Fruit fly (Drosophila melanogaster) whole organism, adult: ENCODE data around the gene Dhdds.

Experiments
- CG11617 ChIP-seq: fragments of 200-800 bp; sonication (Bioruptor generic); optimal IDR thresholded peaks from 2 replicates; lab custom pipeline; 2017; ENCODE audit warnings: mild to moderate bottlenecking, missing biosample characterization, missing genetic modification reagents, missing genetic modification characterization
- CG12768 ChIP-seq: fragments of 200-800 bp; sonication (Bioruptor generic); optimal IDR thresholded peaks from 2 replicates; lab custom pipeline; 2017; ENCODE audit warnings: missing biosample characterization, missing genetic modification characterization, mild to moderate bottlenecking, moderate library complexity, missing genetic modification reagents
- CG14711 ChIP-seq: fragments of 200-800 bp; sonication (Bioruptor generic); optimal IDR thresholded peaks from 2 replicates; lab custom pipeline; 2018; ENCODE audit warnings: missing biosample characterization, mild to moderate bottlenecking, missing genetic modification characterization, moderate library complexity
- CG33017 ChIP-seq: fragments of 200-800 bp; sonication (Bioruptor generic); optimal IDR thresholded peaks from 2 replicates; lab custom pipeline; 2018; ENCODE audit warnings: missing biosample characterization, mild to moderate bottlenecking, missing genetic modification characterization, moderate library complexity
- CG5204 ChIP-seq: fragments of 200-800 bp; sonication (Bioruptor generic); optimal IDR thresholded peaks from 2 replicates; lab custom pipeline; 2016; ENCODE audit warnings: missing biosample characterization, missing genetic modification characterization
- CG7045 ChIP-seq: fragments of 200-800 bp; sonication (Bioruptor generic); optimal IDR thresholded peaks from 2 replicates; lab custom pipeline; 2017; ENCODE audit warnings: missing biosample characterization, mild to moderate bottlenecking, missing genetic modification characterization
- CG7101 ChIP-seq: fragments of 200-800 bp; sonication (Bioruptor generic); optimal IDR thresholded peaks from 2 replicates; lab custom pipeline; 2018; ENCODE audit warnings: missing biosample characterization, mild to moderate bottlenecking, missing genetic modification characterization, moderate library complexity
- Clk ChIP-seq: fragments of 200-800 bp; sonication (Bioruptor generic); optimal IDR thresholded peaks from 2 replicates; lab custom pipeline; 2017; ENCODE audit warnings: missing biosample characterization, missing genetic modification characterization
- Crg-1 ChIP-seq: fragments of 200-800 bp; sonication (Bioruptor generic); optimal IDR thresholded peaks from 2 replicates; lab custom pipeline; 2016; ENCODE audit warnings: missing biosample characterization, missing genetic modification characterization
- Hr96 ChIP-seq: fragments of 200-800 bp; sonication (Bioruptor generic); optimal IDR thresholded peaks from 2 replicates; lab custom pipeline; 2016; ENCODE audit warnings: missing biosample characterization, missing genetic modification characterization
- Mnt ChIP-seq: fragments of 200-800 bp; sonication (Bioruptor generic); optimal IDR thresholded peaks from 2 replicates; lab custom pipeline; 2016; ENCODE audit warnings: missing biosample characterization, mild to moderate bottlenecking, missing genetic modification characterization
- bab1 ChIP-seq: fragments of 200-800 bp; sonication (Bioruptor generic); optimal IDR thresholded peaks from 3 replicates; lab custom pipeline; 2019; ENCODE audit warnings: missing biosample characterization, mild to moderate bottlenecking, missing genetic modification characterization, moderate library complexity
- cic ChIP-seq: fragments of 200-800 bp; sonication (Bioruptor generic); optimal IDR thresholded peaks from 2 replicates; lab custom pipeline; 2017; ENCODE audit warnings: missing biosample characterization, mild to moderate bottlenecking, missing genetic modification characterization, moderate library complexity
- cnc ChIP-seq, 2 experiments: fragments of >200 bp; optimal IDR thresholded peaks; 2 replicates each; lab custom pipeline; 2017
- kay ChIP-seq: fragments of 200-800 bp; sonication (Bioruptor generic); peaks from one replicate; lab custom pipeline; 2016; ENCODE audit warnings: missing biosample characterization, missing genetic modification characterization, borderline replicate concordance
- ovo ChIP-seq: fragments of 200-800 bp; sonication (Bioruptor generic); optimal IDR thresholded peaks from 2 replicates; lab custom pipeline; 2016; ENCODE audit warnings: missing biosample characterization, missing genetic modification characterization
- pad ChIP-seq: fragments of 200-800 bp; sonication (Bioruptor generic); optimal IDR thresholded peaks from 3 replicates; lab custom pipeline; 2017; ENCODE audit warnings: missing biosample characterization, missing genetic modification characterization, mild to moderate bottlenecking, moderate library complexity, missing genetic modification reagents
- tj ChIP-seq: fragments of 200-800 bp; sonication (Bioruptor generic); optimal IDR thresholded peaks from 3 replicates; lab custom pipeline; 2017; ENCODE audit warnings: missing biosample characterization, mild to moderate bottlenecking, missing genetic modification characterization, moderate library complexity
- toe ChIP-seq: fragments of 200-800 bp; sonication (Bioruptor generic); optimal IDR thresholded peaks from 2 replicates; lab custom pipeline; 2016; ENCODE audit warnings: missing biosample characterization, missing genetic modification characterization

Dhdds gene

dm6 chrX:7967052-7967847 lies 34.1 kb upstream of the Dhdds start:
- TF ChIP-seq pad (GFP tag; lab: Kevin White, UChicago) = peak; percentile 94
- no peak for TF ChIP-seq CG33017
- TF ChIP-seq CG14711 (tag; lab: Kevin White, UChicago) = no peak

dm6 chrX:7965761-7966555 lies 32.8 kb upstream of the Dhdds start:
- TF ChIP-seq tj (GFP tag; lab: Kevin White, UChicago) (peak; percentile 17), Crg-1 (GFP tag; lab: Kevin White, UChicago) (peak; percentile 7), CG7045 (peak; percentile 26), CG7101 (tag; lab: Kevin White, UChicago) (no peak), pad (GFP tag; lab: Kevin White, UChicago) (no peak), Mnt (GFP tag; lab: Kevin White, UChicago) (peak; percentile 14)

dm6 chrX:7963724-7964123 lies 30.6 kb upstream of the Dhdds start, which contains the start of gene sn:
sn (plus strand) TSS chrX:7964024.
- TF ChIP-seq kay (no peak), bab1 (GFP tag; lab: Kevin White, UChicago) (no peak), cnc (optimal IDR thresholded peaks at IDR 0.05; lab: Kevin White, UChicago) (no peak), CG5204 (no peak), Crg-1 (GFP tag; lab: Kevin White, UChicago) (no peak), CG7045 (no peak), CG12768 (GFP tag; lab: Kevin White, UChicago) (no peak), tj (GFP tag; lab: Kevin White, UChicago) (no peak), toe (GFP tag; lab: Kevin White, UChicago) (no peak), cic (GFP tag; lab: Kevin White, UChicago) (no peak), CG33017 (no peak), CG14711 (tag; lab: Kevin White, UChicago) (no peak), Clk (GFP tag; lab: Kevin White, UChicago) (no peak), Mnt (GFP tag; lab: Kevin White, UChicago) (no peak)

dm6 chrX:7960988-7961387 lies 27.8 kb upstream of the Dhdds start:
- TF ChIP-seq Hr96 (no peak), CG5204 (no peak), bab1 (GFP tag; lab: Kevin White, UChicago) (no peak), CG33017 (no peak), cnc (optimal IDR thresholded peaks at IDR 0.05; lab: Kevin White, UChicago) (no peak), CG7045 (no peak), tj (GFP tag; lab: Kevin White, UChicago) (no peak), CG14711 (tag; lab: Kevin White, UChicago) (no peak), toe (GFP tag; lab: Kevin White, UChicago) (no peak), pad (GFP tag; lab: Kevin White, UChicago) (no peak), CG11617 (GFP tag; lab: Kevin White, UChicago) (no peak), ovo (GFP tag; lab: Kevin White, UChicago) (no peak), Crg-1 (GFP tag; lab: Kevin White, UChicago) (no peak), kay (no peak), Mnt (GFP tag; lab: Kevin White, UChicago) (no peak), Clk (GFP tag; lab: Kevin White, UChicago) (no peak), CG7101 (tag; lab: Kevin White, UChicago) (no peak)

dm6 chrX:7959512-7959911 lies 26.4 kb upstream of the Dhdds start:
- peak; percentile 70 for TF ChIP-seq ovo (GFP tag; lab: Kevin White, UChicago)
- TF ChIP-seq Clk (GFP tag; lab: Kevin White, UChicago) = no peak

DNA sequence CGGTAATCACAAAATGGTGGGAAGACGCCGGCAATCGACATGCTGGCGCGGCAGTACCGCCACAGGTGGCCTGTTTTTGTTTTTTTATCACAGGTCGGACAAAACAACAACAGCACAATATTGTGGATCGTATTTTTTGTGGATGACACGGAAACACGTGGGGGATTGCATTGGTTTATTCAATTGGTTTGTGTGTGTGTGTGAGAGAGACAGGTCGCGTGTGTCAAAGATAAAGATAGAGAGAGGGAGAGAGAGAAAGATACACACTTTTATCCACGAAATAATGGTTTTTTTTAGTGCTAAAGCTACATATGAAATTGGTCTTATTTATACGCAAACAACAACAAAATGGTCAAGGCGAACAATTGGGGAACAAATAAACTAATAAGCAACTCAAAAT lies 25.9 kb upstream of the Dhdds start:
- TF ChIP-seq Crg-1 (GFP tag; lab: Kevin White, UChicago) (no peak), Mnt (GFP tag; lab: Kevin White, UChicago) (peak; percentile 70), tj (GFP tag; lab: Kevin White, UChicago) (no peak)

DNA sequence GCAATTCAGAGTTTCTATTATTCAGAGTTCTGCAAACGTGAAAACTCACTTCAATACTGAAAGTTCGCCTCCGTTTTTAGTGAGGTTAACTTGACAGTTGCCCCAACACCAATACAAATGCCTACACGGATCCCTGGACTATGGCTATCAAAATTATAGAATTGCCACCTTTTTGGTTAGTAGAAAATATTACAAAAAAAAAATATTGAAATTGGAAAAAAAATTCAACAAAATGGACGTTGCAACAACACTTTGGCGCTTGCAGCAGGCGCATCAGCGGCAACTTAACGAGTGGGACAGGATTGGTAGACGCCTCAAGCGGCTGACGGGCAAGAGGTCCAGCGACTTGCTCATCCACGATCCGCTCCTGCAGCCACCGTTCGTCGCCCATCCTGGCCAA lies 22.7 kb upstream of the Dhdds start, which contains the start of the genes CG15332 and CG15330:
Gene CG15332, minus strand, starts transcription at position 101 of the 400 bp plus-strand sequence.
Gene CG15330, plus strand, starts transcription at position 175 of the 400 bp plus-strand sequence.
- TF ChIP-seq Crg-1 (GFP tag; lab: Kevin White, UChicago) (no peak), tj (GFP tag; lab: Kevin White, UChicago) (no peak), CG7101 (tag; lab: Kevin White, UChicago) (no peak), CG11617 (GFP tag; lab: Kevin White, UChicago) (no peak), CG7045 (no peak), cnc (optimal IDR thresholded peaks at IDR 0.05; lab: Kevin White, UChicago) (no peak), bab1 (GFP tag; lab: Kevin White, UChicago) (no peak), CG14711 (tag; lab: Kevin White, UChicago) (no peak), Hr96 (no peak), CG33017 (no peak), pad (GFP tag; lab: Kevin White, UChicago) (no peak), Mnt (GFP tag; lab: Kevin White, UChicago) (no peak), cic (GFP tag; lab: Kevin White, UChicago) (no peak), CG5204 (no peak), ovo (GFP tag; lab: Kevin White, UChicago) (no peak), kay (no peak), toe (GFP tag; lab: Kevin White, UChicago) (no peak)
